Worm (Caenorhabditis elegans) whole organism, L4/young adult: Measurements from ENCODE around the gene cest-16.

Experiments
- W03F9.2 ChIP-seq: fragments of 150-350 bp; optimal IDR thresholded peaks from 2 replicates; lab custom pipeline; 2014; ENCODE audit warnings: missing biosample characterization, missing genetic modification characterization
- dao-5 ChIP-seq: sonication (generic microtip); optimal IDR thresholded peaks from 2 replicates; lab custom pipeline; 2016; ENCODE audit warnings: missing genotype, missing genetic modification characterization, moderate library complexity, missing compliant biosample characterization

DNA sequence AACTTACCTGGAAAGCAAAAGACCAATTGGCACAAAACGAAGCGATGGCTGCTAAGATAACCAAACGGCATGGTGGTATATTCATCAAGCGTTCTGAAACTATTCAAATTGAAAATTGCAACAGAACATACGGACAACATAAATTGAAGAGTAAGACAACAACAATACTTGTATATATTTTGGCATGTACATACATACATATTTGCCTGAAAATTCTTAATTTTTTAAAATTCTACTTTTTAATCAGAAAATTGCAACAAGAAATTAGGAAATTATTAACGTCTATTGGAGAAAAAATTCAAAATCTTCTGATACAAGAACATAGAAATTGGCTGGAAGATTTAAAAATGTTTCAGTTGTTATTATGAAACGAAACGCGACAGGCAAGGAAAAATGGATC lies 38.2 kb downstream of the cest-16 start, which contains the start of gene C03B1.13:
- TF ChIP-seq dao-5 (tag; lab: Kevin White, UChicago): no peak
- TF ChIP-seq W03F9.2 (tag; lab: Kevin White, UChicago): no peak
